Worm (Caenorhabditis elegans): ENCODE data around the gene msp-142.
A peak's percentile ranks its signal among the peaks of the same experiment; 100 is the strongest.

msp-142 gene

ce11 chrII:5779866-5780265 is 17.9 kb upstream of the msp-142 start:
- no peak for TF ChIP-seq ceh-19 (GFP tag; optimal IDR thresholded peaks at IDR 0.05)
- peak; percentile 67 for TF ChIP-seq unc-42 (tag; optimal IDR thresholded peaks at IDR 0.05)
- TF ChIP-seq ceh-31 (tag; optimal IDR thresholded peaks at IDR 0.05) = peak; percentile 26
- no peak for TF ChIP-seq fkh-6 (tag; optimal IDR thresholded peaks at IDR 0.05)
- no peak for TF ChIP-seq lin-11 (tag; optimal IDR thresholded peaks at IDR 0.05)
- no peak for TF ChIP-seq pros-1 (tag; optimal IDR thresholded peaks at IDR 0.05)
- TF ChIP-seq pha-4 (tag; optimal IDR thresholded peaks at IDR 0.05) = no peak
- TF ChIP-seq mec-3 (tag; optimal IDR thresholded peaks at IDR 0.05; ENCODE audit: borderline replicate concordance) = no peak
- no peak for TF ChIP-seq ceh-2 (tag; optimal IDR thresholded peaks at IDR 0.05)
- no peak for TF ChIP-seq fkh-10 (GFP tag; optimal IDR thresholded peaks at IDR 0.05)
- TF ChIP-seq K02D7.2 (tag; optimal IDR thresholded peaks at IDR 0.05) = no peak
- no peak for TF ChIP-seq ceh-24 (tag; optimal IDR thresholded peaks at IDR 0.05)
- no peak for TF ChIP-seq hlh-6 (tag; optimal IDR thresholded peaks at IDR 0.05)
- TF ChIP-seq lim-6 (tag; optimal IDR thresholded peaks at IDR 0.05) = no peak
- peak; percentile 21 for TF ChIP-seq ceh-48 (tag; optimal IDR thresholded peaks at IDR 0.05)
- TF ChIP-seq nfya-1 (tag; optimal IDR thresholded peaks at IDR 0.05) = peak; percentile 33
- no peak for TF ChIP-seq C08G9.2 (tag; optimal IDR thresholded peaks at IDR 0.05)
- no peak for TF ChIP-seq ref-2 (tag; optimal IDR thresholded peaks at IDR 0.05)
- TF ChIP-seq ttx-3 (tag; optimal IDR thresholded peaks at IDR 0.05) = no peak
- TF ChIP-seq tbx-2 (tag; optimal IDR thresholded peaks at IDR 0.05) = peak; percentile 11
- TF ChIP-seq C38D4.7 (GFP tag; optimal IDR thresholded peaks at IDR 0.05) = no peak
- no peak for TF ChIP-seq sox-4 (tag; optimal IDR thresholded peaks at IDR 0.05)
- TF ChIP-seq ceh-34 (tag; optimal IDR thresholded peaks at IDR 0.05) = no peak
- peak; percentile 2 for TF ChIP-seq ceh-14 (tag; optimal IDR thresholded peaks at IDR 0.05)
- TF ChIP-seq gmeb-2 (tag; optimal IDR thresholded peaks at IDR 0.05) = no peak
- no peak for TF ChIP-seq pat-9 (tag; optimal IDR thresholded peaks at IDR 0.05)
- TF ChIP-seq ceh-6 (GFP tag; optimal IDR thresholded peaks at IDR 0.05) = no peak
- TF ChIP-seq unc-55 (GFP tag; optimal IDR thresholded peaks at IDR 0.05) = peak; percentile 42
- TF ChIP-seq zip-5 (tag; optimal IDR thresholded peaks at IDR 0.05) = no peak
- TF ChIP-seq ceh-18 (tag; optimal IDR thresholded peaks at IDR 0.05) = peak; percentile 46
- TF ChIP-seq ceh-45 (GFP tag; IDR thresholded peaks at IDR 0.05) = no peak

ce11 chrII:5781935-5782921 is 15.5 kb upstream of the msp-142 start, which contains the start of gene K05F1.6:
TSS of gene K05F1.6 (plus strand) at chrII:5782520.
- TF ChIP-seq che-1 (tag; optimal IDR thresholded peaks at IDR 0.05) (peak; percentile 63), ceh-19 (GFP tag; optimal IDR thresholded peaks at IDR 0.05) (peak; percentile 73), ets-4 (tag; optimal IDR thresholded peaks at IDR 0.05) (peak; percentile 6), hlh-30 (tag; optimal IDR thresholded peaks at IDR 0.05; ENCODE audit: insufficient read depth) (no peak), sox-4 (tag; optimal IDR thresholded peaks at IDR 0.05) (peak; percentile 67), F13H6.1 (tag; optimal IDR thresholded peaks at IDR 0.05) (peak; percentile 5), gmeb-2 (tag; optimal IDR thresholded peaks at IDR 0.05) (peak; percentile 55), unc-3 (GFP tag; conservative IDR thresholded peaks at IDR 0.05) (no peak; the same call in 1 of the 2 replicates), unc-3 (tag; optimal IDR thresholded peaks at IDR 0.05) (peak; percentile 9), ceh-14 (tag; optimal IDR thresholded peaks at IDR 0.05) (peak; percentile 57), T23F11.4 (GFP tag; optimal IDR thresholded peaks at IDR 0.05) (peak; percentile 66), hlh-6 (tag; optimal IDR thresholded peaks at IDR 0.05) (peak; percentile 68), tbx-2 (tag; optimal IDR thresholded peaks at IDR 0.05) (peak; percentile 60), lin-11 (tag; optimal IDR thresholded peaks at IDR 0.05) (peak; percentile 29), K09A11.1 (tag; optimal IDR thresholded peaks at IDR 0.05; ENCODE audit: insufficient read depth) (no peak), unc-55 (GFP tag; optimal IDR thresholded peaks at IDR 0.05) (peak; percentile 12), hlh-13 (GFP tag; optimal IDR thresholded peaks at IDR 0.05) (peak; percentile 39), ttx-3 (tag; optimal IDR thresholded peaks at IDR 0.05) (peak; percentile 38), ceh-24 (tag; optimal IDR thresholded peaks at IDR 0.05) (peak; percentile 17), sdc-2 (tag; optimal IDR thresholded peaks at IDR 0.05) (peak; percentile 41), ceh-45 (GFP tag; IDR thresholded peaks at IDR 0.05) (peak; percentile 65; the same call in 1 of the 2 replicates), dve-1 (tag; optimal IDR thresholded peaks at IDR 0.05) (peak; percentile 73), ceh-18 (tag; optimal IDR thresholded peaks at IDR 0.05) (peak; percentile 45), nfya-1 (tag; optimal IDR thresholded peaks at IDR 0.05) (peak; percentile 40), ceh-2 (tag; optimal IDR thresholded peaks at IDR 0.05) (peak; percentile 34), fkh-6 (tag; optimal IDR thresholded peaks at IDR 0.05) (no peak), pqm-1 (tag; optimal IDR thresholded peaks at IDR 0.05) (peak; percentile 44), eyg-1 (tag; optimal IDR thresholded peaks at IDR 0.05) (no peak), ceh-6 (GFP tag; optimal IDR thresholded peaks at IDR 0.05) (peak; percentile 44), pha-2 (tag; optimal IDR thresholded peaks at IDR 0.05) (peak; percentile 48), fkh-10 (GFP tag; optimal IDR thresholded peaks at IDR 0.05) (no peak), C38D4.7 (GFP tag; optimal IDR thresholded peaks at IDR 0.05) (peak; percentile 67), ceh-9 (tag; optimal IDR thresholded peaks at IDR 0.05) (peak; percentile 61)

Data from whole organism, late embryonic.